Worm (Caenorhabditis elegans): ENCODE measurements around the gene srh-180.

Gene srh-180

ce11 chrV:16350775-16351378, 33.5 kb downstream of the srh-180 start (continued):
- TF ChIP-seq C16A3.4 (tag; optimal IDR thresholded peaks at IDR 0.05): no peak
- TF ChIP-seq C04F5.9 (tag; optimal IDR thresholded peaks at IDR 0.05): no peak
- TF ChIP-seq elt-3 (tag; optimal IDR thresholded peaks at IDR 0.05): no peak
- TF ChIP-seq nhr-19 (GFP tag; conservative IDR thresholded peaks at IDR 0.05): peak; percentile 64
- no peak for TF ChIP-seq ets-5 (GFP tag; IDR thresholded peaks at IDR 0.05)
- peak in 2 of 3 experiments; percentile 28 to 40 for TF ChIP-seq dpl-1 (GFP tag; optimal IDR thresholded peaks at IDR 0.05)
- TF ChIP-seq pqm-1 (tag; optimal IDR thresholded peaks at IDR 0.05): no peak
- no peak for TF ChIP-seq ceh-88 (GFP tag; IDR thresholded peaks at IDR 0.05)
- peak; percentile 22 for TF ChIP-seq pax-3 (tag; optimal IDR thresholded peaks at IDR 0.05)
- TF ChIP-seq lin-13 (GFP tag; optimal IDR thresholded peaks at IDR 0.05): no peak
- peak; percentile 57 for TF ChIP-seq nhr-20 (tag; optimal IDR thresholded peaks at IDR 0.05)
- no peak for TF ChIP-seq sptf-1 (tag; optimal IDR thresholded peaks at IDR 0.05)
- TF ChIP-seq nhr-90 (tag; optimal IDR thresholded peaks at IDR 0.05; ENCODE audit: poor library complexity): no peak
- peak; percentile 69 for TF ChIP-seq nhr-71 (tag; optimal IDR thresholded peaks at IDR 0.05)
- no peak for TF ChIP-seq fos-1 (tag; optimal IDR thresholded peaks at IDR 0.05)
- TF ChIP-seq hlh-17 (GFP tag; optimal IDR thresholded peaks at IDR 0.05; ENCODE audit: borderline replicate concordance): no peak
- no peak for TF ChIP-seq nhr-76 (tag; optimal IDR thresholded peaks at IDR 0.05)
- TF ChIP-seq ama-1 (optimal IDR thresholded peaks at IDR 0.05): no peak
- TF ChIP-seq unc-86 (tag; optimal IDR thresholded peaks at IDR 0.05): peak; percentile 39
- TF ChIP-seq ztf-4 (tag; optimal IDR thresholded peaks at IDR 0.05): no peak
- TF ChIP-seq tbx-2 (tag; optimal IDR thresholded peaks at IDR 0.05): peak; percentile 40
- TF ChIP-seq ceh-90 (tag; optimal IDR thresholded peaks at IDR 0.05): no peak
- peak; percentile 46 to 51 for TF ChIP-seq lin-35 (GFP tag; optimal IDR thresholded peaks at IDR 0.05)
- TF ChIP-seq egl-13 (tag; optimal IDR thresholded peaks at IDR 0.05): no peak
- TF ChIP-seq ceh-8 (GFP tag; optimal IDR thresholded peaks at IDR 0.05): no peak
- no peak for TF ChIP-seq Y116A8C.19 (tag; optimal IDR thresholded peaks at IDR 0.05; ENCODE audit: borderline replicate concordance)
- TF ChIP-seq sup-37 (GFP tag; optimal IDR thresholded peaks at IDR 0.05): no peak
- no peak for TF ChIP-seq fkh-4 (tag; optimal IDR thresholded peaks at IDR 0.05; ENCODE audit: borderline replicate concordance)
- TF ChIP-seq unc-30 (tag; optimal IDR thresholded peaks at IDR 0.05): no peak
- no peak for TF ChIP-seq unc-62 (GFP tag; optimal IDR thresholded peaks at IDR 0.05)
- no peak for TF ChIP-seq nhr-12 (tag; optimal IDR thresholded peaks at IDR 0.05)
- TF ChIP-seq lin-39 (tag; optimal IDR thresholded peaks at IDR 0.05): no peak

DNA sequence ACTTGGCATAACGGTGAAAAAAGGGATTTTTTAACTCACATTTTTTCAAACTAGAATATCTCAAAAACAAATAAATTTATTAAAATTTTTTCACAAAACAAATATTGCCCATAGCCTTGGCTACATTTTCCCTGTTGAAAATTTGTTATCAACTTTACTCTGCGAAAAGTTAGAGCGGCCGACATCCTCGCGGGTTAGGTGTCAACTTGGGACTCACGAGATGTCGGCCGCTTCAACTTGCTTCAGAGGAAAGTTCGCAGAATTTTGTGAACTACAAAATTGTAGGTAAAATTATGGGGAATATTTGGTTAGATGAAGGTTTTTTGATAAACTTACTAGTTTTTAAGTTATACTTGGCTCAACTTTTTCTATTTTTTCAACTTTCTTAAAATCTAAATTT, 34.4 kb downstream of the srh-180 start:
- TF ChIP-seq ets-5 (GFP tag; IDR thresholded peaks at IDR 0.05) (no peak), ceh-8 (GFP tag; optimal IDR thresholded peaks at IDR 0.05) (no peak), pqm-1 (tag; optimal IDR thresholded peaks at IDR 0.05) (no peak), hpl-2 (GFP tag; optimal IDR thresholded peaks at IDR 0.05) (no peak), fos-1 (tag; optimal IDR thresholded peaks at IDR 0.05) (no peak), snpc-4 (tag; optimal IDR thresholded peaks at IDR 0.05) (peak; percentile 85), sox-4 (tag; optimal IDR thresholded peaks at IDR 0.05) (no peak), mab-9 (GFP tag; IDR thresholded peaks at IDR 0.05) (no peak)

- TF ChIP-seq nhr-76 (tag; optimal IDR thresholded peaks at IDR 0.05): no peak
- TF ChIP-seq ztf-4 (tag; optimal IDR thresholded peaks at IDR 0.05): no peak
- no peak for TF ChIP-seq zip-4 (GFP tag; optimal IDR thresholded peaks at IDR 0.05)
- TF ChIP-seq C16A3.4 (tag; optimal IDR thresholded peaks at IDR 0.05): peak; percentile 12
- TF ChIP-seq elt-2 (tag; optimal IDR thresholded peaks at IDR 0.05): no peak
- no peak for TF ChIP-seq ztf-11 (tag; optimal IDR thresholded peaks at IDR 0.05)
- TF ChIP-seq nhr-19 (GFP tag; conservative IDR thresholded peaks at IDR 0.05): 0 out of 2 replicates have a peak, but pooled peaks have one; percentile 28
- TF ChIP-seq mep-1 (tag; optimal IDR thresholded peaks at IDR 0.05): peak; percentile 39
- no peak for TF ChIP-seq zag-1 (tag; optimal IDR thresholded peaks at IDR 0.05)
- peak in 1 of 3 experiments; percentile 13 for TF ChIP-seq dpl-1 (GFP tag; optimal IDR thresholded peaks at IDR 0.05)
- no peak for TF ChIP-seq egl-27 (tag; optimal IDR thresholded peaks at IDR 0.05)
- TF ChIP-seq mdl-1 (tag; optimal IDR thresholded peaks at IDR 0.05): peak in 1 of 2 experiments; percentile 50
- no peak for TF ChIP-seq irx-1 (tag; optimal IDR thresholded peaks at IDR 0.05)
- no peak for TF ChIP-seq lin-15B (tag; optimal IDR thresholded peaks at IDR 0.05)
- TF ChIP-seq ceh-8 (GFP tag; optimal IDR thresholded peaks at IDR 0.05): no peak
- no peak for TF ChIP-seq grh-1 (GFP tag; IDR thresholded peaks at IDR 0.05)
- no peak for TF ChIP-seq unc-30 (tag; optimal IDR thresholded peaks at IDR 0.05)
- no peak for TF ChIP-seq aha-1 (tag; optimal IDR thresholded peaks at IDR 0.05)
- TF ChIP-seq lin-13 (GFP tag; optimal IDR thresholded peaks at IDR 0.05): no peak
- TF ChIP-seq rnt-1 (tag; optimal IDR thresholded peaks at IDR 0.05): peak; percentile 67
- TF ChIP-seq lsy-2 (tag; optimal IDR thresholded peaks at IDR 0.05): peak in 1 of 2 experiments; percentile 44
Observed at ce11 chrV:16352282-16352681, 34.9 kb downstream of the srh-180 start.
